Worm (Caenorhabditis elegans) whole organism, L4 larva: Measurements from ENCODE around the gene tag-281.

Experiments used
- ceh-28 ChIP-seq: fragments of 150-350 bp; optimal IDR thresholded peaks from 2 replicates; lab custom pipeline; 2014; ENCODE audit warnings: missing biosample characterization, missing genetic modification reagents, missing genetic modification characterization
- ces-1 ChIP-seq: fragments of 150-350 bp; sonication (generic microtip); optimal IDR thresholded peaks from 4 replicates; lab custom pipeline; 2014; ENCODE audit warnings: missing biosample characterization, missing genetic modification reagents, missing genetic modification characterization
- jun-1 ChIP-seq: fragments of 150-350 bp; optimal IDR thresholded peaks from 2 replicates; lab custom pipeline; 2014; ENCODE audit warnings: missing biosample characterization, missing genetic modification reagents, missing genetic modification characterization
- nhr-76 ChIP-seq: fragments of 150-350 bp; optimal IDR thresholded peaks from 2 replicates; lab custom pipeline; 2014; ENCODE audit warnings: missing biosample characterization, missing genetic modification characterization
- unc-39 ChIP-seq: sonication (generic microtip); optimal IDR thresholded peaks from 2 replicates; lab custom pipeline; 2017; ENCODE audit warnings: missing biosample characterization, missing genetic modification characterization
- unc-62 ChIP-seq, 3 experiments: fragments of 150-350 bp in 1 of 3; sonication (generic microtip); optimal IDR thresholded peaks in 2 of 3; peaks in 1 of 3; 1 replicate in 1 of 3; 2 replicates in 2 of 3; lab custom pipeline; 2014 to 2017; ENCODE audit warnings: missing biosample characterization in 3 of 3, missing genetic modification characterization in 3 of 3, missing genetic modification reagents in 3 of 3, missing genotype in 1 of 3

ce11 chrII:12435202-12435872, 24.2 kb upstream of the tag-281 start:
- TF ChIP-seq nhr-76 (tag; lab: Kevin White, UChicago) (no peak), jun-1 (tag; lab: Kevin White, UChicago) (no peak), ces-1 (GFP tag; lab: Kevin White, UChicago) (no peak), unc-39 (tag; lab: Kevin White, UChicago) (no peak), unc-62 (GFP tag; optimal IDR thresholded peaks at IDR 0.05 in 1 of 2; lab: Kevin White, UChicago) (no peak), unc-62 (tag; optimal IDR thresholded peaks at IDR 0.05; lab: Kevin White, UChicago) (no peak), ceh-28 (no peak)
